Fruit fly (Drosophila melanogaster): ENCODE results near the gene H2.0.

- TF ChIP-seq CG13204 (GFP tag; optimal IDR thresholded peaks at IDR 0.05) (no peak), Pif1A (GFP tag; optimal IDR thresholded peaks at IDR 0.05) (no peak), EcR (GFP tag; optimal IDR thresholded peaks at IDR 0.05) (no peak), CG10348 (GFP tag; IDR thresholded peaks at IDR 0.05) (no peak), CG9948 (tag; optimal IDR thresholded peaks at IDR 0.05) (no peak), CG32121 (GFP tag; IDR thresholded peaks at IDR 0.05) (no peak), rn (GFP tag; IDR thresholded peaks at IDR 0.05) (no peak), gl (tag; optimal IDR thresholded peaks at IDR 0.05) (no peak), CG4496 (GFP tag; IDR thresholded peaks at IDR 0.05) (no peak), CG15710 (tag; optimal IDR thresholded peaks at IDR 0.05) (no peak), CG14655 (GFP tag; optimal IDR thresholded peaks at IDR 0.05) (no peak), D1 (tag; optimal IDR thresholded peaks at IDR 0.05) (no peak)
These were observed 6.7 kb downstream of the H2.0 start, which contains the start of gene CG9098 for dm6 chr2L:6012303-6013070.
